Fruit fly (Drosophila melanogaster) whole organism, embryonic: ENCODE data around the gene UbcE2H.
A peak's percentile ranks its signal among the peaks of the same experiment; 100 is the strongest.

ENCODE experiments used
- CG15011 ChIP-seq: fragments of 200-800 bp; sonication (Bioruptor generic); optimal IDR thresholded peaks from 3 replicates; lab custom pipeline; 2018; ENCODE audit warnings: missing biosample characterization, mild to moderate bottlenecking, missing genetic modification characterization
- CG16779 ChIP-seq: fragments of 200-800 bp; sonication (Bioruptor generic); IDR thresholded peaks from 2 replicates; pipeline ENCODE4 v1.3.6; 2022; ENCODE audit warnings: missing biosample characterization, missing genetic modification characterization
- CG6854 ChIP-seq: fragments of 200-800 bp; sonication (Bioruptor generic); optimal IDR thresholded peaks from 3 replicates; lab custom pipeline; 2017; ENCODE audit warnings: missing biosample characterization, mild to moderate bottlenecking, missing genetic modification characterization
- CG9932 ChIP-seq: fragments of 200-800 bp; sonication (Bioruptor generic); IDR thresholded peaks from 2 replicates; pipeline ENCODE4 v1.3.6; 2022; ENCODE audit warnings: missing biosample characterization, missing genetic modification characterization
- Rx ChIP-seq: fragments of 200-800 bp; sonication (Bioruptor generic); IDR thresholded peaks from 2 replicates; pipeline ENCODE4 v1.3.6; 2022; ENCODE audit warnings: missing biosample characterization, missing genetic modification characterization
- Sry-δ ChIP-seq: fragments of 200-800 bp; sonication (Bioruptor generic); optimal IDR thresholded peaks from 2 replicates; lab custom pipeline; 2016; ENCODE audit warnings: missing biosample characterization, missing genetic modification characterization
- dmrt11E ChIP-seq: fragments of 200-800 bp; sonication (Bioruptor generic); optimal IDR thresholded peaks from 3 replicates; lab custom pipeline; 2018; ENCODE audit warnings: missing biosample characterization, mild to moderate bottlenecking, missing genetic modification characterization, moderate library complexity
- fd102C ChIP-seq: fragments of 200-800 bp; sonication (Bioruptor generic); optimal IDR thresholded peaks from 2 replicates; lab custom pipeline; 2018; ENCODE audit warnings: missing biosample characterization, mild to moderate bottlenecking, missing genetic modification characterization, moderate library complexity
- repo ChIP-seq: fragments of 200-800 bp; sonication (Bioruptor generic); optimal IDR thresholded peaks from 2 replicates; lab custom pipeline; 2016; ENCODE audit warnings: missing biosample characterization, missing genetic modification characterization
- tup ChIP-seq: fragments of 200-800 bp; sonication (Bioruptor generic); optimal IDR thresholded peaks from 2 replicates; lab custom pipeline; 2016; ENCODE audit warnings: missing biosample characterization, mild to moderate bottlenecking, missing genetic modification characterization, moderate library complexity

- no peak for TF ChIP-seq tup
- no peak for TF ChIP-seq repo (GFP tag; lab: Kevin White, UChicago)
- no peak for TF ChIP-seq CG6854 (GFP tag; lab: Kevin White, UChicago)
- no peak for TF ChIP-seq CG16779 (GFP tag; lab: Robert Waterston, UW)
- no peak for TF ChIP-seq Rx (GFP tag; lab: Robert Waterston, UW)
- TF ChIP-seq CG9932 (GFP tag; lab: Robert Waterston, UW) = peak; percentile 37; the same call in 1 of the 2 replicates
- TF ChIP-seq Sry-δ (GFP tag; lab: Kevin White, UChicago) = no peak
- TF ChIP-seq CG15011 (GFP tag; lab: Kevin White, UChicago) = no peak
- no peak for TF ChIP-seq dmrt11E (tag; lab: Kevin White, UChicago)
- no peak for TF ChIP-seq fd102C (GFP tag; lab: Kevin White, UChicago)
Measured at dm6 chrX:8141353-8142066, 47.6 kb upstream of the UbcE2H start.
